Worm (Caenorhabditis elegans): ENCODE measurements around the gene srt-13.

ce11 chrV:4273372-4273771, 23.4 kb upstream of the srt-13 start:
- no peak for TF ChIP-seq hlh-12 (tag; optimal IDR thresholded peaks at IDR 0.05)
- no peak for TF ChIP-seq snpc-4 (GFP tag; optimal IDR thresholded peaks at IDR 0.05)
- TF ChIP-seq snpc-4 (tag; optimal IDR thresholded peaks at IDR 0.05), result no peak

Data from whole organism, young adult.